Fruit fly (Drosophila melanogaster) whole organism, embryonic: ENCODE measurements around the gene Shawn.

Experiments used
- B-H2 ChIP-seq: fragments of 200-800 bp; sonication (Bioruptor generic); optimal IDR thresholded peaks from 2 replicates; lab custom pipeline; 2018; ENCODE audit warnings: missing biosample characterization, mild to moderate bottlenecking, missing genetic modification characterization
- BEAF-32 ChIP-seq: fragments of 200-800 bp; sonication (Bioruptor generic); optimal IDR thresholded peaks from 3 replicates; lab custom pipeline; 2017; ENCODE audit warnings: missing biosample characterization, missing genetic modification characterization, mild to moderate bottlenecking, moderate library complexity, missing genetic modification reagents
- CG10147 ChIP-seq: fragments of 200-800 bp; sonication (Bioruptor generic); optimal IDR thresholded peaks from 2 replicates; lab custom pipeline; 2019; ENCODE audit warnings: missing biosample characterization, mild to moderate bottlenecking, missing genetic modification characterization, moderate library complexity
- CG10431 ChIP-seq: fragments of 200-800 bp; sonication (Bioruptor generic); optimal IDR thresholded peaks from 3 replicates; lab custom pipeline; 2018; ENCODE audit warnings: missing biosample characterization, mild to moderate bottlenecking, missing genetic modification characterization
- CG10565 ChIP-seq: fragments of 200-800 bp; sonication (Bioruptor generic); optimal IDR thresholded peaks from 3 replicates; lab custom pipeline; 2016; ENCODE audit warnings: missing biosample characterization, mild to moderate bottlenecking, missing genetic modification characterization
- CG11085 ChIP-seq: fragments of 200-800 bp; sonication (Bioruptor generic); IDR thresholded peaks from 2 replicates; pipeline ENCODE4 v1.3.6; 2022; ENCODE audit warnings: missing biosample characterization, missing genetic modification characterization
- CG11093 ChIP-seq: fragments of 200-800 bp; sonication (Bioruptor generic); IDR thresholded peaks from 3 replicates; pipeline ENCODE4 v1.3.6; 2022; ENCODE audit warnings: missing biosample characterization, missing genetic modification characterization
- CG11695 ChIP-seq: fragments of 200-800 bp; sonication (Bioruptor generic); IDR thresholded peaks from 3 replicates; pipeline ENCODE4 v1.3.6; 2022; ENCODE audit warnings: missing biosample characterization, missing genetic modification characterization
- CG12155 ChIP-seq: fragments of 200-800 bp; sonication (Bioruptor generic); optimal IDR thresholded peaks from 3 replicates; lab custom pipeline; 2016; ENCODE audit warnings: missing biosample characterization, missing genetic modification characterization
- CG13894 ChIP-seq: fragments of 200-800 bp; sonication (Bioruptor generic); optimal IDR thresholded peaks from 3 replicates; lab custom pipeline; 2018; ENCODE audit warnings: missing biosample characterization, mild to moderate bottlenecking, missing genetic modification characterization, moderate library complexity
- CG14965 ChIP-seq: fragments of 200-800 bp; sonication (Bioruptor generic); optimal IDR thresholded peaks from 2 replicates; lab custom pipeline; 2016; ENCODE audit warnings: missing biosample characterization, missing genetic modification characterization, borderline replicate concordance
- CG18262 ChIP-seq: fragments of 200-800 bp; optimal IDR thresholded peaks from 3 replicates; lab custom pipeline; 2019; ENCODE audit warnings: missing biosample characterization, mild to moderate bottlenecking, missing genetic modification characterization, moderate library complexity
- CG1832 ChIP-seq: fragments of 200-800 bp; sonication (Bioruptor generic); optimal IDR thresholded peaks from 2 replicates; lab custom pipeline; 2017; ENCODE audit warnings: missing biosample characterization, mild to moderate bottlenecking, missing genetic modification characterization, inconsistent platforms
- CG18764 ChIP-seq: fragments of 200-800 bp; sonication (Bioruptor generic); optimal IDR thresholded peaks from 3 replicates; lab custom pipeline; 2016; ENCODE audit warnings: missing biosample characterization, missing genetic modification characterization
- CG2678 ChIP-seq: fragments of 200-800 bp; sonication (Bioruptor generic); optimal IDR thresholded peaks from 3 replicates; lab custom pipeline; 2019; ENCODE audit warnings: missing biosample characterization, mild to moderate bottlenecking, missing genetic modification characterization, moderate library complexity
- CG31388 ChIP-seq: fragments of 200-800 bp; sonication (Bioruptor generic); optimal IDR thresholded peaks from 2 replicates; lab custom pipeline; 2016; ENCODE audit warnings: missing biosample characterization, missing genetic modification characterization
- CG3281 ChIP-seq: fragments of 200-800 bp; sonication (Bioruptor generic); optimal IDR thresholded peaks from 3 replicates; lab custom pipeline; 2017; ENCODE audit warnings: missing biosample characterization, mild to moderate bottlenecking, missing genetic modification characterization
- CG33213 ChIP-seq: fragments of 200-800 bp; sonication (Bioruptor generic); optimal IDR thresholded peaks from 3 replicates; lab custom pipeline; 2016; ENCODE audit warnings: missing biosample characterization, missing genetic modification characterization
- CG6175 ChIP-seq: fragments of 200-800 bp; sonication (Bioruptor generic); IDR thresholded peaks from 3 replicates; pipeline ENCODE4 v1.3.6; 2022; ENCODE audit warnings: missing biosample characterization, missing genetic modification characterization
- CG7271 ChIP-seq: fragments of 200-800 bp; sonication (Bioruptor generic); optimal IDR thresholded peaks from 2 replicates; lab custom pipeline; 2018; ENCODE audit warnings: missing biosample characterization, mild to moderate bottlenecking, missing genetic modification characterization, moderate library complexity
- CG9727 ChIP-seq: fragments of 200-800 bp; sonication (Bioruptor generic); optimal IDR thresholded peaks from 3 replicates; lab custom pipeline; 2017; ENCODE audit warnings: missing biosample characterization, mild to moderate bottlenecking, missing genetic modification characterization
- CG9932 ChIP-seq: fragments of 200-800 bp; sonication (Bioruptor generic); IDR thresholded peaks from 2 replicates; pipeline ENCODE4 v1.3.6; 2022; ENCODE audit warnings: missing biosample characterization, missing genetic modification characterization
- Dbx ChIP-seq: fragments of 200-800 bp; sonication (Bioruptor generic); IDR thresholded peaks from 3 replicates; pipeline ENCODE4 v1.3.6; 2022; ENCODE audit warnings: missing biosample characterization, missing genetic modification characterization
- E2f1 ChIP-seq: fragments of 200-800 bp; sonication (Bioruptor generic); IDR thresholded peaks from 2 replicates; pipeline ENCODE4 v1.3.6; 2022; ENCODE audit warnings: missing biosample characterization, missing genetic modification characterization
- HLH4C ChIP-seq: fragments of 200-800 bp; sonication (Bioruptor generic); IDR thresholded peaks from 3 replicates; pipeline ENCODE4 v1.3.6; 2022; ENCODE audit warnings: missing biosample characterization, missing genetic modification characterization; ENCODE audit not compliant: partially characterized antibody
- Lim3 ChIP-seq: fragments of 200-800 bp; sonication (Bioruptor generic); IDR thresholded peaks from 2 replicates; pipeline ENCODE4 v1.3.6; 2022; ENCODE audit warnings: missing biosample characterization, missing genetic modification characterization
- Pdp1 ChIP-seq, 2 experiments: fragments of 200-800 bp; sonication (Bioruptor generic); optimal IDR thresholded peaks; 3 replicates each; lab custom pipeline; 2016; ENCODE audit warnings: missing biosample characterization in 2 of 2, missing genetic modification characterization in 2 of 2, mild to moderate bottlenecking in 1 of 2, moderate library complexity in 1 of 2
- Ssrp ChIP-seq: fragments of 200-800 bp; sonication (Bioruptor generic); optimal IDR thresholded peaks from 2 replicates; lab custom pipeline; 2018; ENCODE audit warnings: missing biosample characterization, mild to moderate bottlenecking, missing genetic modification characterization, moderate library complexity
- Vsx1 ChIP-seq: fragments of 200-800 bp; sonication (Bioruptor generic); optimal IDR thresholded peaks from 2 replicates; lab custom pipeline; 2017; ENCODE audit warnings: missing biosample characterization, mild to moderate bottlenecking, missing genetic modification characterization, missing genetic modification reagents
- bigmax ChIP-seq: fragments of 200-800 bp; sonication (Bioruptor generic); optimal IDR thresholded peaks from 2 replicates; lab custom pipeline; 2018; ENCODE audit warnings: missing biosample characterization, mild to moderate bottlenecking, missing genetic modification characterization
- chinmo ChIP-seq: fragments of 200-800 bp; sonication (Bioruptor generic); IDR thresholded peaks from 4 replicates; pipeline ENCODE4 v1.3.6; 2022; ENCODE audit warnings: missing biosample characterization, missing genetic modification characterization; ENCODE audit not compliant: partially characterized antibody
- emc ChIP-seq: fragments of 200-800 bp; sonication (Bioruptor generic); optimal IDR thresholded peaks from 2 replicates; lab custom pipeline; 2016; ENCODE audit warnings: missing biosample characterization, missing genetic modification characterization
- hbn ChIP-seq: fragments of 200-800 bp; sonication (Bioruptor generic); IDR thresholded peaks from 2 replicates; pipeline ENCODE4 v1.3.6; 2022; ENCODE audit warnings: missing biosample characterization, missing genetic modification characterization; ENCODE audit not compliant: partially characterized antibody
- hkb ChIP-seq, 2 experiments: fragments of 200-800 bp in 1 of 2; fragments of >200 bp in 1 of 2; sonication (Bioruptor generic) in 1 of 2; IDR thresholded peaks in 1 of 2; optimal IDR thresholded peaks in 1 of 2; 2 replicates each; pipeline versions ENCODE4 v1.3.6 to Lab custom; 2017 to 2022; ENCODE audit warnings: missing biosample characterization in 1 of 2, missing genetic modification characterization in 1 of 2
- inv ChIP-seq: fragments of 200-800 bp; sonication (Bioruptor generic); IDR thresholded peaks from 2 replicates; pipeline ENCODE4 v1.3.6; 2022; ENCODE audit warnings: missing biosample characterization, missing genetic modification characterization; ENCODE audit not compliant: partially characterized antibody
- jigr1 ChIP-seq: fragments of 200-800 bp; sonication (Bioruptor generic); IDR thresholded peaks from 3 replicates; pipeline ENCODE4 v1.3.6; 2022; ENCODE audit warnings: missing biosample characterization, missing genetic modification characterization
- knrl ChIP-seq: fragments of 200-800 bp; sonication (Bioruptor generic); IDR thresholded peaks from 3 replicates; pipeline ENCODE4 v1.3.6; 2022; ENCODE audit warnings: missing biosample characterization, missing genetic modification characterization; ENCODE audit not compliant: partially characterized antibody
- lab ChIP-seq: fragments of 200-800 bp; sonication (Bioruptor generic); optimal IDR thresholded peaks from 3 replicates; lab custom pipeline; 2017; ENCODE audit warnings: missing biosample characterization, missing genetic modification characterization, mild to moderate bottlenecking, moderate library complexity, missing genetic modification reagents
- lmd ChIP-seq: fragments of 200-800 bp; sonication (Bioruptor generic); IDR thresholded peaks from 2 replicates; pipeline ENCODE4 v1.3.6; 2022; ENCODE audit warnings: missing biosample characterization, missing genetic modification characterization
- oc ChIP-seq: fragments of 200-800 bp; sonication (Bioruptor generic); optimal IDR thresholded peaks from 2 replicates; lab custom pipeline; 2018; ENCODE audit warnings: missing biosample characterization, mild to moderate bottlenecking, missing genetic modification characterization, moderate library complexity
- pita ChIP-seq: fragments of 200-800 bp; sonication (Bioruptor generic); optimal IDR thresholded peaks from 2 replicates; lab custom pipeline; 2017; ENCODE audit warnings: missing biosample characterization, mild to moderate bottlenecking, missing genetic modification characterization
- psq ChIP-seq: fragments of 200-800 bp; sonication (Bioruptor generic); optimal IDR thresholded peaks from 2 replicates; lab custom pipeline; 2017; ENCODE audit warnings: missing biosample characterization, missing genetic modification characterization
- repo ChIP-seq: fragments of 200-800 bp; sonication (Bioruptor generic); optimal IDR thresholded peaks from 2 replicates; lab custom pipeline; 2016; ENCODE audit warnings: missing biosample characterization, missing genetic modification characterization
- rib ChIP-seq: fragments of 200-800 bp; sonication (Bioruptor generic); IDR thresholded peaks from 2 replicates; pipeline ENCODE4 v1.3.6; 2022; ENCODE audit warnings: missing biosample characterization, missing genetic modification characterization
- so ChIP-seq: fragments of 200-800 bp; sonication (Bioruptor generic); IDR thresholded peaks from 3 replicates; pipeline ENCODE4 v1.3.6; 2022; ENCODE audit warnings: missing biosample characterization, missing genetic modification characterization
- tx ChIP-seq: fragments of 200-800 bp; sonication (Bioruptor generic); optimal IDR thresholded peaks from 2 replicates; lab custom pipeline; 2016; ENCODE audit warnings: missing biosample characterization, missing genetic modification characterization
- wek ChIP-seq: fragments of 200-800 bp; sonication (Bioruptor generic); optimal IDR thresholded peaks from 3 replicates; lab custom pipeline; 2018; ENCODE audit warnings: missing biosample characterization, mild to moderate bottlenecking, missing genetic modification characterization, moderate library complexity
- zfh1 ChIP-seq: fragments of 200-800 bp; sonication (Bioruptor generic); IDR thresholded peaks from 3 replicates; pipeline ENCODE4 v1.3.6; 2022; ENCODE audit warnings: missing biosample characterization, missing genetic modification characterization
- zfh2 ChIP-seq: fragments of 200-800 bp; sonication (Bioruptor generic); optimal IDR thresholded peaks from 2 replicates; lab custom pipeline; 2016; ENCODE audit warnings: missing biosample characterization, missing genetic modification characterization

Shawn gene

dm6 chrX:19638328-19638940 lies 27.1 kb downstream of the Shawn start, which contains the start of gene Rcd-1 (continued):
- TF ChIP-seq E2f1 (GFP tag; lab: Robert Waterston, UW) (no peak), Lim3 (GFP tag; lab: Robert Waterston, UW) (no peak), CG13894 (tag; lab: Kevin White, UChicago) (no peak), CG7271 (tag; lab: Kevin White, UChicago) (no peak), zfh1 (no peak), HLH4C (GFP tag; lab: Robert Waterston, UW) (no peak), so (GFP tag; lab: Robert Waterston, UW) (no peak), CG6175 (no peak), lab (no peak), CG1832 (no peak), CG10565 (no peak), tx (GFP tag; lab: Kevin White, UChicago) (no peak), CG12155 (GFP tag; lab: Kevin White, UChicago) (peak; percentile 65), hkb (optimal IDR thresholded peaks at IDR 0.05; lab: Kevin White, UChicago) (no peak), hkb (GFP tag; IDR thresholded peaks at IDR 0.05; lab: Robert Waterston, UW) (no peak), CG11085 (GFP tag; lab: Robert Waterston, UW) (no peak), CG3281 (GFP tag; lab: Kevin White, UChicago) (no peak), rib (GFP tag; lab: Robert Waterston, UW) (no peak), oc (tag; lab: Kevin White, UChicago) (no peak), CG2678 (tag; lab: Kevin White, UChicago) (no peak), pita (peak; percentile 79), BEAF-32 (GFP tag; lab: Kevin White, UChicago) (peak; percentile 58), CG10431 (GFP tag; lab: Kevin White, UChicago) (peak; percentile 52), CG11093 (GFP tag; lab: Robert Waterston, UW) (no peak), CG18764 (no peak), Ssrp (tag; lab: Kevin White, UChicago) (no peak), zfh2 (GFP tag; lab: Kevin White, UChicago) (no peak), CG18262 (tag; lab: Kevin White, UChicago) (no peak), repo (GFP tag; lab: Kevin White, UChicago) (no peak), CG14965 (GFP tag; lab: Kevin White, UChicago) (no peak), chinmo (GFP tag; lab: Robert Waterston, UW) (no peak; the same call in 3 of the 4 replicates), psq (GFP tag; lab: Kevin White, UChicago) (no peak), CG11695 (no peak), bigmax (GFP tag; lab: Kevin White, UChicago) (peak; percentile 38), inv (GFP tag; lab: Robert Waterston, UW) (no peak), jigr1 (GFP tag; lab: Robert Waterston, UW) (no peak), hbn (GFP tag; lab: Robert Waterston, UW) (no peak), wek (GFP tag; lab: Kevin White, UChicago) (no peak), CG9932 (GFP tag; lab: Robert Waterston, UW) (no peak; the same call in 1 of the 2 replicates), Dbx (GFP tag; lab: Robert Waterston, UW) (peak; percentile 7; the same call in 1 of the 3 replicates), CG33213 (GFP tag; lab: Kevin White, UChicago) (peak; percentile 24), Vsx1 (GFP tag; lab: Kevin White, UChicago) (no peak), lmd (GFP tag; lab: Robert Waterston, UW) (no peak), knrl (GFP tag; lab: Robert Waterston, UW) (no peak; the same call in 2 of the 3 replicates), CG31388 (GFP tag; lab: Kevin White, UChicago) (no peak), CG9727 (peak; percentile 18), emc (GFP tag; lab: Kevin White, UChicago) (no peak), CG10147 (GFP tag; lab: Kevin White, UChicago) (no peak), Pdp1 (GFP tag; optimal IDR thresholded peaks at IDR 0.05; lab: Kevin White, UChicago) (no peak), B-H2 (GFP tag; lab: Kevin White, UChicago) (no peak)
